Worm (Caenorhabditis elegans): ENCODE results near the gene K09G1.1.

ce11 chrV:9571056-9571455, 12.3 kb upstream of the K09G1.1 start:
- no peak for TF ChIP-seq him-1 (tag; optimal IDR thresholded peaks at IDR 0.05)
- no peak for TF ChIP-seq ama-1 (optimal IDR thresholded peaks at IDR 0.05)
- TF ChIP-seq ama-1 (GFP tag; optimal IDR thresholded peaks at IDR 0.05): no peak
- TF ChIP-seq xnd-1 (tag; optimal IDR thresholded peaks at IDR 0.05): no peak

Data from whole organism, young adult.